Worm (Caenorhabditis elegans) whole organism, L1 larva: ENCODE results near the gene nadk-1.

Experiments
- C04F5.9 ChIP-seq: sonication (generic microtip); optimal IDR thresholded peaks from 2 replicates; lab custom pipeline; 2016; ENCODE audit warnings: missing genetic modification characterization, missing compliant biosample characterization
- C34B4.2 ChIP-seq: sonication (generic microtip); optimal IDR thresholded peaks from 2 replicates; lab custom pipeline; 2017; ENCODE audit warnings: mild to moderate bottlenecking, missing genetic modification characterization, missing compliant biosample characterization
- alr-1 ChIP-seq: fragments of 200-800 bp; sonication (Bioruptor generic); optimal IDR thresholded peaks from 2 replicates; lab custom pipeline; 2018; ENCODE audit warnings: borderline replicate concordance, mild to moderate bottlenecking, missing genetic modification characterization, missing compliant biosample characterization
- ceh-63 ChIP-seq: fragments of 200-800 bp; sonication (Bioruptor generic); optimal IDR thresholded peaks from 2 replicates; lab custom pipeline; 2018; ENCODE audit warnings: mild to moderate bottlenecking, missing genetic modification characterization, missing compliant biosample characterization
- ceh-8 ChIP-seq: fragments of 200-800 bp; sonication (Bioruptor generic); optimal IDR thresholded peaks from 2 replicates; lab custom pipeline; 2018; ENCODE audit warnings: mild to moderate bottlenecking, missing genetic modification characterization, moderate library complexity, missing compliant biosample characterization
- ceh-88 ChIP-seq: fragments of 200-800 bp; sonication (Bioruptor generic); IDR thresholded peaks from 2 replicates; pipeline ENCODE4 v1.3.6; 2022; ENCODE audit warnings: missing genetic modification characterization, missing compliant biosample characterization
- efl-1 ChIP-seq, 4 experiments: fragments of 150-350 bp; optimal IDR thresholded peaks in 3 of 4; peaks in 1 of 4; 1 replicate in 1 of 4; 2 replicates in 3 of 4; lab custom pipeline; 2014; ENCODE audit warnings: missing biosample characterization in 2 of 4, missing genetic modification characterization in 2 of 4, missing genetic modification reagents in 2 of 4
- egl-13 ChIP-seq: sonication (generic microtip); optimal IDR thresholded peaks from 2 replicates; lab custom pipeline; 2016; ENCODE audit warnings: missing genotype, missing genetic modification reagents, missing genetic modification characterization, missing compliant biosample characterization
- egl-27 ChIP-seq, 2 experiments: fragments of 150-350 bp in 1 of 2; sonication (generic microtip); optimal IDR thresholded peaks; 3 replicates each; lab custom pipeline; 2017 to 2018; ENCODE audit warnings: missing biosample characterization in 2 of 2, missing genetic modification characterization in 2 of 2, missing genetic modification reagents in 2 of 2
- elt-2 ChIP-seq: sonication (generic microtip); optimal IDR thresholded peaks from 2 replicates; lab custom pipeline; 2016; ENCODE audit warnings: missing genetic modification characterization, mild to moderate bottlenecking, inconsistent platforms, missing compliant biosample characterization, missing genetic modification reagents
- elt-3 ChIP-seq, 6 experiments: fragments of 150-350 bp in 1 of 6; sonication (generic microtip); optimal IDR thresholded peaks; 2 replicates each; lab custom pipeline; 2017 to 2018; ENCODE audit warnings: missing biosample characterization in 6 of 6, missing genetic modification characterization in 6 of 6, inconsistent platforms in 1 of 6
- ets-5 ChIP-seq: fragments of 200-800 bp; sonication (Bioruptor generic); IDR thresholded peaks from 2 replicates; pipeline ENCODE4 v1.3.6; 2022; ENCODE audit warnings: missing genetic modification characterization, missing compliant biosample characterization
- fkh-10 ChIP-seq: sonication (generic microtip); optimal IDR thresholded peaks from 2 replicates; lab custom pipeline; 2017; ENCODE audit warnings: missing biosample characterization, missing genetic modification reagents, missing genetic modification characterization
- fkh-8 ChIP-seq: sonication (generic microtip); optimal IDR thresholded peaks from 2 replicates; lab custom pipeline; 2016; ENCODE audit warnings: mild to moderate bottlenecking, missing genetic modification characterization, missing compliant biosample characterization
- isw-1 ChIP-seq: fragments of 200-800 bp; sonication (Bioruptor generic); IDR thresholded peaks from 2 replicates; pipeline ENCODE4 v1.3.6; 2022; ENCODE audit warnings: missing genetic modification characterization, missing compliant biosample characterization
- jun-1 ChIP-seq: fragments of 150-350 bp; optimal IDR thresholded peaks from 2 replicates; lab custom pipeline; 2014; ENCODE audit warnings: missing biosample characterization, missing genetic modification reagents, missing genetic modification characterization
- lin-13 ChIP-seq: fragments of 150-350 bp; optimal IDR thresholded peaks from 2 replicates; lab custom pipeline; 2014; ENCODE audit warnings: missing biosample characterization, missing genetic modification reagents, missing genetic modification characterization
- lsy-2 ChIP-seq, 2 experiments: fragments of 150-350 bp; optimal IDR thresholded peaks; 2 replicates each; lab custom pipeline; 2014; ENCODE audit warnings: missing biosample characterization in 2 of 2, missing genetic modification characterization in 2 of 2
- nhr-11 ChIP-seq: fragments of 150-350 bp; optimal IDR thresholded peaks from 2 replicates; lab custom pipeline; 2014; ENCODE audit warnings: missing biosample characterization, missing genetic modification characterization
- nhr-12 ChIP-seq: sonication (generic microtip); optimal IDR thresholded peaks from 2 replicates; lab custom pipeline; 2017; ENCODE audit warnings: missing biosample characterization, missing genetic modification characterization
- nhr-20 ChIP-seq: sonication (generic microtip); optimal IDR thresholded peaks from 2 replicates; lab custom pipeline; 2016; ENCODE audit warnings: mild to moderate bottlenecking, missing genetic modification characterization, missing compliant biosample characterization
- nhr-237 ChIP-seq: fragments of 150-350 bp; optimal IDR thresholded peaks from 2 replicates; lab custom pipeline; 2014; ENCODE audit warnings: missing biosample characterization, missing genetic modification characterization
- nhr-47 ChIP-seq: sonication (generic microtip); optimal IDR thresholded peaks from 2 replicates; lab custom pipeline; 2016; ENCODE audit warnings: mild to moderate bottlenecking, missing genetic modification characterization, moderate library complexity, missing compliant biosample characterization
- nhr-84 ChIP-seq: sonication (generic microtip); optimal IDR thresholded peaks from 2 replicates; lab custom pipeline; 2017; ENCODE audit warnings: missing biosample characterization, missing genetic modification characterization
- nhr-85 ChIP-seq: sonication (generic microtip); peaks from one replicate; lab custom pipeline; 2016; ENCODE audit warnings: missing genetic modification characterization, inconsistent platforms, missing compliant biosample characterization
- nhr-90 ChIP-seq: sonication (generic microtip); optimal IDR thresholded peaks from 2 replicates; lab custom pipeline; 2016; ENCODE audit warnings: mild to moderate bottlenecking, missing genetic modification characterization, missing compliant biosample characterization; ENCODE audit not compliant: poor library complexity
- pax-3 ChIP-seq: fragments of 200-800 bp; sonication (Bioruptor generic); optimal IDR thresholded peaks from 2 replicates; lab custom pipeline; 2018; ENCODE audit warnings: mild to moderate bottlenecking, missing genetic modification characterization, moderate library complexity, missing compliant biosample characterization
- sox-4 ChIP-seq: sonication (generic microtip); optimal IDR thresholded peaks from 2 replicates; lab custom pipeline; 2016; ENCODE audit warnings: missing genetic modification characterization, missing compliant biosample characterization
- sptf-1 ChIP-seq: fragments of 150-350 bp; optimal IDR thresholded peaks from 2 replicates; lab custom pipeline; 2014; ENCODE audit warnings: missing biosample characterization, missing genetic modification characterization
- sup-37 ChIP-seq: fragments of 200-800 bp; sonication (Bioruptor generic); optimal IDR thresholded peaks from 2 replicates; lab custom pipeline; 2018; ENCODE audit warnings: mild to moderate bottlenecking, missing genetic modification characterization, missing compliant biosample characterization
- tbx-2 ChIP-seq: sonication (generic microtip); optimal IDR thresholded peaks from 2 replicates; lab custom pipeline; 2016; ENCODE audit warnings: missing genetic modification characterization, missing compliant biosample characterization
- unc-130 ChIP-seq: fragments of 150-350 bp; optimal IDR thresholded peaks from 2 replicates; lab custom pipeline; 2017; ENCODE audit warnings: missing biosample characterization, missing genetic modification characterization, inconsistent platforms
- unc-62 ChIP-seq: fragments of 150-350 bp; optimal IDR thresholded peaks from 2 replicates; lab custom pipeline; 2014; ENCODE audit warnings: missing biosample characterization, missing genetic modification reagents, missing genetic modification characterization
- xbp-1 ChIP-seq: sonication (generic microtip); optimal IDR thresholded peaks from 2 replicates; lab custom pipeline; 2016; ENCODE audit warnings: missing genetic modification characterization, missing compliant biosample characterization
- ztf-11 ChIP-seq, 2 experiments: sonication (generic microtip); optimal IDR thresholded peaks; 2 replicates each; lab custom pipeline; 2016 to 2017; ENCODE audit warnings: missing genetic modification characterization in 2 of 2, missing biosample characterization in 1 of 2, missing compliant biosample characterization in 1 of 2

The nadk-1 gene

DNA sequence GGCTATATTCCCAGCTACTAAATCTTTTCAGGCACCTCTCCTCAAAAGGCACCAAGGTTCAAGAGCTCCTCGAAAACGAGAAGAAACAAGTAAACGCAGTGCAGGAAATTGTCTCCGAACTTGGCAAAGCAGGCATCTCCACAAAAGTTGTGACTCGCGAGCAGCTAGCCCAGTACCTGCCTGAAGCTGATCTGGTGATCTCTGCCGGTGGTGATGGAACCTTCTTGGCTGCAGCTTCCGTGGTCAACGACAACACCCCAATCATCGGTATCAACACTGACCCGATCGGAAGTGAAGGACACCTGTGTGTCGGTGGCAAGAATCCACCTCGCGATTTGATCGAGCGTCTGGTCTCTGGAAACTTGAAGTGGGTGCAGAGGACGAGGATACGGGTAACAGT lies 1.3 kb downstream of the nadk-1 start:
- TF ChIP-seq elt-2 (tag; lab: Kevin White, UChicago) (no peak), efl-1 (optimal IDR thresholded peaks at IDR 0.05; lab: Kevin White, UChicago) (no peak), efl-1 (GFP tag; optimal IDR thresholded peaks at IDR 0.05 in 1 of 2; lab: Kevin White, UChicago) (peak in 1 of 2 experiments; percentile 58)

- TF ChIP-seq nhr-12 (tag; lab: Kevin White, UChicago) (no peak), egl-27 (tag; optimal IDR thresholded peaks at IDR 0.05; lab: Kevin White, UChicago) (no peak), nhr-84 (no peak), tbx-2 (tag; lab: Kevin White, UChicago) (no peak), sptf-1 (no peak), unc-130 (tag; lab: Kevin White, UChicago) (no peak), ceh-88 (GFP tag; lab: Robert Waterston, UW) (no peak), sup-37 (GFP tag; lab: Kevin White, UChicago) (no peak), elt-2 (tag; lab: Kevin White, UChicago) (no peak), ceh-8 (GFP tag; lab: Kevin White, UChicago) (no peak), nhr-20 (tag; lab: Kevin White, UChicago) (no peak)
Observed at ce11 chrIV:1459419-1459818, 2.5 kb downstream of the nadk-1 start.

DNA sequence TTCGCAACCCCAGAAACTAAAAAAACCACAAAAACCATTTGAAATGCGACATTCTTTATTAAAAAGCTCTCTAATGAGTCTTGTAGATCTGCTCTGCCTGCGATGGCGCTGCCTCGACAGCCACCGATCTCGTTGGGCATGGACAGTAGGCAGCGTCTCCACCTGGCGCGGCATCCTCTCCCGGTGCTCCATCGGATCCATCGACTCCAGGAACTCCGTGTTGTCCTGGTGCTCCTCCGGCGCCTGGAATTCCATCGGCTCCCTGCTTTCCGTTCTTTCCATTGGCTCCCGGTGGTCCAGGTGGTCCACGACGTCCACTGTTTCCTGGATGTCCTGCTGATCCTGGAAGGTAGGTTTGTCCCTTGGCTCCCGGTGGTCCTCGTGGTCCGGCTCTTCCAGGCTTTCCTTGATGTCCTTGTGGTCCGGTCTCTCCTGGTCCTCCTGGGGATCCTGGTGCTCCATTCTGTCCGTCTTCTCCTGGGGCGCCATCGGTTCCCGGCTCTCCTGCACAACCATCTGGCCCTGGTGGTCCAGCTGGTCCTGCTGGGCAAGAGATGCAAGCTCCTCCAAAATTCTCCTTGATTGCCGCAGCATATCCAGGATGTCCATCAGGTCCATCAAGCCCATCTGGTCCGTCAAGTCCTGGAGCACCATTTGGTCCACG lies 3.1 kb downstream of the nadk-1 start:
- no peak for TF ChIP-seq lsy-2 (tag; optimal IDR thresholded peaks at IDR 0.05; lab: Kevin White, UChicago)
- TF ChIP-seq C04F5.9 (tag; lab: Kevin White, UChicago), result no peak
- no peak for TF ChIP-seq nhr-90 (tag; lab: Kevin White, UChicago)
- no peak for TF ChIP-seq ets-5 (GFP tag; lab: Robert Waterston, UW)

DNA sequence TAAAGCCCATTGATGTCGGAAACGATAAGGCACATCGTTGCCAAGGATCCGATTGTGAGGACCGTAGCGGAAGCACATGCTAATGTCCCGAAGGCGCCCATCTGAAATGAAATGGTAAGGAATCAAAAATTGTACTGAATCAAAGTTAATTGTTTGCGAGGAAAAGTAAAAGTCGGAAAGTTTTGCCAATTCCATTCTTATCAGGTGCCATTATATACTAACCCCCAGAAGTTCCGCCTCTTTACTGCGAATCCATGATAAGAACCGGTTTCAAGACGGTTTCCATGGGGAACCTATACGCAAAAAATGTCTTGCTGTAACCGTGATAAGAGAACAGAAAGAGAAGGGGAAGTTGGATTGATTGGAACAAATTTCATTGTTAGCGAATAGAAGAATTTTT lies 3.8 kb downstream of the nadk-1 start, which contains the start of gene col-106:
TSS of gene col-106 (minus strand) at position 101 of the 400 bp plus-strand sequence.
- TF ChIP-seq xbp-1 (tag; lab: Kevin White, UChicago) (no peak), fkh-10 (GFP tag; lab: Kevin White, UChicago) (no peak), ceh-63 (GFP tag; lab: Kevin White, UChicago) (no peak), ztf-11 (tag; optimal IDR thresholded peaks at IDR 0.05; lab: Kevin White, UChicago) (no peak)
- TF ChIP-seq, all 84 proteins: peak for 0

DNA sequence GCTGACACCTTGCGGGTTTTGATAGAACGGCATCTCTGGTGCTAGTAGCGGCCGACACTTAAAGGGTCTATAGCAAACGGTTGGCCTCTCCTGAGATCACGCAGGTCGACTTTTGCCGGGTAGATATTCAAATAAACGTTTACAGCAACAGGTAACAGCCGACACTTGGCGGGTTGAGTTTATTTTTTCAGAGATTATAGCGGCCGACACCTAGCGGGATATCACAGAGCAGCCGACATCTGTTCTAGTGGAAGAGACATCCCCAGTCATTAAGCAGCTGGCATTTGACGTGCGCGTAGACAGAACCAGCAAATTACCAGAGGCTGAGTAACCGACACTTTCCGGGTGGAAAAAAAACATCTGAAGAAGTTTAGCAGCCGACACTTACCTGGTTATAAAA lies 4.6 kb downstream of the nadk-1 start:
- no peak for TF ChIP-seq nhr-237
- TF ChIP-seq elt-3 (tag; optimal IDR thresholded peaks at IDR 0.05; lab: Kevin White, UChicago), result no peak
- no peak for TF ChIP-seq sox-4 (tag; lab: Kevin White, UChicago)
- TF ChIP-seq ceh-63 (GFP tag; lab: Kevin White, UChicago), result no peak
- TF ChIP-seq tbx-2 (tag; lab: Kevin White, UChicago), result no peak
- no peak for TF ChIP-seq pax-3 (tag; lab: Kevin White, UChicago)
- no peak for TF ChIP-seq nhr-85 (tag; lab: Kevin White, UChicago)
- no peak for TF ChIP-seq lin-13 (GFP tag; lab: Kevin White, UChicago)
- TF ChIP-seq nhr-90 (tag; lab: Kevin White, UChicago), result no peak
- no peak for TF ChIP-seq nhr-11 (tag; lab: Kevin White, UChicago)
- TF ChIP-seq nhr-47 (tag; lab: Kevin White, UChicago), result no peak
- TF ChIP-seq alr-1, result no peak
- no peak for TF ChIP-seq jun-1 (tag; lab: Kevin White, UChicago)
- no peak for TF ChIP-seq unc-62 (GFP tag; lab: Kevin White, UChicago)
- no peak for TF ChIP-seq egl-13
- TF ChIP-seq fkh-8 (tag; lab: Kevin White, UChicago), result no peak
- no peak for TF ChIP-seq C34B4.2
- no peak for TF ChIP-seq isw-1 (GFP tag; lab: Robert Waterston, UW)
- TF ChIP-seq, all 84 proteins: peak for 0
